Worm (Caenorhabditis elegans): Measurements from ENCODE around the gene hars-1.

DNA sequence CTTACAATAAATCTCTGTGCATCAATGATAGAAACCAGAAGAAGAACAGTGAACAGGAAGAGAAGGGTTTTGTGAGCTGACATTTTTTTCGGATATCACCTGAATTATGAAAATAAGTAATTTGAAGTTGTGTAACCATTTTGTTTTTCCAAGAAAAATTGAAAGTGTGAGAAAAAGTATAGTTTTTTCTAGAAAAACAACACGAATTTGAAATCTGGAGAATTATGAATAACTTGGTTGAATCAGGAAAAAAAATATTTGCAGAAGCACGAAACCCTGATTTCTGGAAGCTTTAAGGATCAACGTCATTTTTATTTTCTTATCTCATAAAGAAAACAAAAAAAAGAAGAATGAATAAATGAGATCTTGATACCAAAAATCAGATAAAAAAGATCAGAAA is 15.8 kb downstream of the hars-1 start, which contains the start of gene F13E9.12:
- TF ChIP-seq cog-1 (tag; optimal IDR thresholded peaks at IDR 0.05) (no peak), flt-1 (GFP tag; IDR thresholded peaks at IDR 0.05) (no peak), med-1 (GFP tag; optimal IDR thresholded peaks at IDR 0.05; ENCODE audit: insufficient read depth) (no peak)
